Fruit fly (Drosophila melanogaster) whole organism, prepupa: ENCODE measurements around the gene CG33270.
A peak's percentile ranks its signal among the peaks of the same experiment; 100 is the strongest.

ENCODE experiments used
- CG10631 ChIP-seq: fragments of 200-800 bp; sonication (Bioruptor generic); optimal IDR thresholded peaks from 2 replicates; lab custom pipeline; 2016; ENCODE audit warnings: missing biosample characterization, missing genetic modification characterization
- CG10669 ChIP-seq: fragments of 200-800 bp; sonication (Bioruptor generic); optimal IDR thresholded peaks from 3 replicates; lab custom pipeline; 2018; ENCODE audit warnings: missing biosample characterization, mild to moderate bottlenecking, missing genetic modification characterization, moderate library complexity
- CG11762 ChIP-seq: fragments of 200-800 bp; sonication (Bioruptor generic); optimal IDR thresholded peaks from 3 replicates; lab custom pipeline; 2016; ENCODE audit warnings: missing biosample characterization, missing genetic modification characterization; ENCODE audit not compliant: insufficient read depth
- CG11902 ChIP-seq: fragments of 200-800 bp; sonication (Bioruptor generic); optimal IDR thresholded peaks from 3 replicates; lab custom pipeline; 2016; ENCODE audit warnings: missing biosample characterization, missing genetic modification characterization
- CG16779 ChIP-seq: fragments of 200-800 bp; sonication (Bioruptor generic); optimal IDR thresholded peaks from 3 replicates; lab custom pipeline; 2017; ENCODE audit warnings: missing biosample characterization, mild to moderate bottlenecking, missing genetic modification characterization
- CG3032 ChIP-seq: fragments of 200-800 bp; optimal IDR thresholded peaks from 2 replicates; lab custom pipeline; 2019; ENCODE audit warnings: missing biosample characterization, mild to moderate bottlenecking, missing genetic modification characterization, moderate library complexity
- CG31627 ChIP-seq: fragments of 200-800 bp; sonication (Bioruptor generic); optimal IDR thresholded peaks from 3 replicates; lab custom pipeline; 2016; ENCODE audit warnings: missing biosample characterization, missing genetic modification characterization
- CG32006 ChIP-seq: fragments of 200-800 bp; sonication (Bioruptor generic); optimal IDR thresholded peaks from 3 replicates; lab custom pipeline; 2017; ENCODE audit warnings: missing biosample characterization, mild to moderate bottlenecking, missing genetic modification characterization
- CG34406 ChIP-seq: fragments of 200-800 bp; sonication (Bioruptor generic); optimal IDR thresholded peaks from 3 replicates; lab custom pipeline; 2016; ENCODE audit warnings: missing biosample characterization, missing genetic modification characterization
- CG3919 ChIP-seq: fragments of 200-800 bp; sonication (Bioruptor generic); optimal IDR thresholded peaks from 3 replicates; lab custom pipeline; 2016; ENCODE audit warnings: missing biosample characterization, missing genetic modification characterization
- CG4318 ChIP-seq: fragments of 200-800 bp; sonication (Bioruptor generic); optimal IDR thresholded peaks from 3 replicates; lab custom pipeline; 2017; ENCODE audit warnings: missing biosample characterization, mild to moderate bottlenecking, missing genetic modification characterization
- CG6163 ChIP-seq: fragments of 200-800 bp; sonication (Bioruptor generic); IDR thresholded peaks from 3 replicates; pipeline ENCODE4 v1.3.6; 2022; ENCODE audit warnings: missing biosample characterization, missing genetic modification characterization
- CG6792 ChIP-seq: fragments of 200-800 bp; sonication (Bioruptor generic); optimal IDR thresholded peaks from 3 replicates; lab custom pipeline; 2016; ENCODE audit warnings: missing biosample characterization, missing genetic modification characterization
- CG6854 ChIP-seq: fragments of 200-800 bp; sonication (Bioruptor generic); optimal IDR thresholded peaks from 2 replicates; lab custom pipeline; 2017; ENCODE audit warnings: missing biosample characterization, mild to moderate bottlenecking, missing genetic modification characterization
- CG7368 ChIP-seq: fragments of 200-800 bp; sonication (Bioruptor generic); optimal IDR thresholded peaks from 3 replicates; lab custom pipeline; 2016; ENCODE audit warnings: missing biosample characterization, missing genetic modification characterization
- CG8119 ChIP-seq: fragments of 200-800 bp; sonication (Bioruptor generic); IDR thresholded peaks from 3 replicates; pipeline ENCODE4 v1.3.6; 2022; ENCODE audit warnings: missing biosample characterization, missing genetic modification characterization
- CG8319 ChIP-seq: fragments of 200-800 bp; sonication (Bioruptor generic); optimal IDR thresholded peaks from 3 replicates; lab custom pipeline; 2016; ENCODE audit warnings: missing biosample characterization, missing genetic modification characterization
- CG8632 ChIP-seq: fragments of 200-800 bp; sonication (Bioruptor generic); optimal IDR thresholded peaks from 3 replicates; lab custom pipeline; 2016; ENCODE audit warnings: missing biosample characterization, missing genetic modification characterization
- CG9139 ChIP-seq: fragments of 200-800 bp; sonication (Bioruptor generic); optimal IDR thresholded peaks from 3 replicates; lab custom pipeline; 2017; ENCODE audit warnings: missing biosample characterization, mild to moderate bottlenecking, missing genetic modification characterization
- Eip75B ChIP-seq: fragments of 200-800 bp; sonication (Bioruptor generic); optimal IDR thresholded peaks from 3 replicates; lab custom pipeline; 2016; ENCODE audit warnings: missing biosample characterization, missing genetic modification characterization
- Eip93F ChIP-seq: fragments of 200-800 bp; sonication (Bioruptor generic); optimal IDR thresholded peaks from 2 replicates; lab custom pipeline; 2016; ENCODE audit warnings: missing biosample characterization, mild to moderate bottlenecking, missing genetic modification characterization
- Ets21C ChIP-seq: fragments of 200-800 bp; sonication (Bioruptor generic); optimal IDR thresholded peaks from 3 replicates; lab custom pipeline; 2016; ENCODE audit warnings: missing biosample characterization, missing genetic modification characterization
- Ets96B ChIP-seq: fragments of 200-800 bp; optimal IDR thresholded peaks from 2 replicates; lab custom pipeline; 2019; ENCODE audit warnings: missing biosample characterization, mild to moderate bottlenecking, missing genetic modification characterization, moderate library complexity
- Hr4 ChIP-seq: fragments of 200-800 bp; sonication (Bioruptor generic); optimal IDR thresholded peaks from 3 replicates; lab custom pipeline; 2016; ENCODE audit warnings: missing biosample characterization, missing genetic modification characterization
- Lpt ChIP-seq: fragments of 200-800 bp; sonication (Bioruptor generic); optimal IDR thresholded peaks from 3 replicates; lab custom pipeline; 2016; ENCODE audit warnings: missing biosample characterization, missing genetic modification characterization
- Smox ChIP-seq: fragments of 200-800 bp; sonication (Bioruptor generic); optimal IDR thresholded peaks from 3 replicates; lab custom pipeline; 2016; ENCODE audit warnings: missing biosample characterization, missing genetic modification characterization
- Sox102F ChIP-seq: fragments of 200-800 bp; sonication (Bioruptor generic); optimal IDR thresholded peaks from 2 replicates; lab custom pipeline; 2016; ENCODE audit warnings: missing biosample characterization, mild to moderate bottlenecking, missing genetic modification characterization
- Sox14 ChIP-seq: fragments of 200-800 bp; sonication (Bioruptor generic); optimal IDR thresholded peaks from 3 replicates; lab custom pipeline; 2016; ENCODE audit warnings: missing biosample characterization, missing genetic modification characterization
- Sox15 ChIP-seq: fragments of 200-800 bp; sonication (Bioruptor generic); optimal IDR thresholded peaks from 3 replicates; lab custom pipeline; 2016; ENCODE audit warnings: missing biosample characterization, missing genetic modification characterization
- achi ChIP-seq: fragments of 200-800 bp; sonication (Bioruptor generic); optimal IDR thresholded peaks from 3 replicates; lab custom pipeline; 2016; ENCODE audit warnings: missing biosample characterization, missing genetic modification characterization
- acj6 ChIP-seq: fragments of 200-800 bp; sonication (Bioruptor generic); optimal IDR thresholded peaks from 3 replicates; lab custom pipeline; 2016; ENCODE audit warnings: missing biosample characterization, missing genetic modification characterization
- cyc ChIP-seq: fragments of 200-800 bp; sonication (Bioruptor generic); optimal IDR thresholded peaks from 3 replicates; lab custom pipeline; 2016; ENCODE audit warnings: missing biosample characterization, missing genetic modification characterization
- dsx ChIP-seq: fragments of 200-800 bp; optimal IDR thresholded peaks from 3 replicates; lab custom pipeline; 2019; ENCODE audit warnings: missing biosample characterization, mild to moderate bottlenecking, missing genetic modification characterization, moderate library complexity; ENCODE audit not compliant: poor library complexity, severe bottlenecking
- eg ChIP-seq: fragments of 200-800 bp; sonication (Bioruptor generic); IDR thresholded peaks from 3 replicates; pipeline ENCODE4 v1.3.6; 2022; ENCODE audit warnings: missing biosample characterization, missing genetic modification characterization
- esn ChIP-seq: fragments of 200-800 bp; sonication (Bioruptor generic); optimal IDR thresholded peaks from 2 replicates; lab custom pipeline; 2016; ENCODE audit warnings: missing biosample characterization, mild to moderate bottlenecking, missing genetic modification characterization, moderate library complexity
- fd85E ChIP-seq: fragments of 200-800 bp; sonication (Bioruptor generic); optimal IDR thresholded peaks from 3 replicates; lab custom pipeline; 2016; ENCODE audit warnings: missing biosample characterization, missing genetic modification characterization
- fkh ChIP-seq: fragments of 200-800 bp; sonication (Bioruptor generic); optimal IDR thresholded peaks from 3 replicates; lab custom pipeline; 2017; ENCODE audit warnings: missing biosample characterization, mild to moderate bottlenecking, missing genetic modification characterization, moderate library complexity
- lz ChIP-seq: fragments of 200-800 bp; sonication (Bioruptor generic); optimal IDR thresholded peaks from 3 replicates; lab custom pipeline; 2016; ENCODE audit warnings: missing biosample characterization, missing genetic modification characterization
- net ChIP-seq: fragments of 200-800 bp; sonication (Bioruptor generic); optimal IDR thresholded peaks from 3 replicates; lab custom pipeline; 2016; ENCODE audit warnings: missing biosample characterization, missing genetic modification characterization
- salr ChIP-seq, 2 experiments: fragments of 200-800 bp; sonication (Bioruptor generic); optimal IDR thresholded peaks; 3 replicates each; lab custom pipeline; 2016 to 2018; ENCODE audit warnings: missing biosample characterization in 2 of 2, missing genetic modification characterization in 2 of 2, mild to moderate bottlenecking in 1 of 2
- spab ChIP-seq: fragments of 200-800 bp; sonication (Bioruptor generic); optimal IDR thresholded peaks from 2 replicates; lab custom pipeline; 2017; ENCODE audit warnings: missing biosample characterization, mild to moderate bottlenecking, missing genetic modification characterization, missing genetic modification reagents
- svp ChIP-seq: fragments of 200-800 bp; sonication (Bioruptor generic); peaks from one replicate; lab custom pipeline; 2016; ENCODE audit warnings: missing biosample characterization, missing genetic modification characterization
- topi ChIP-seq: fragments of 200-800 bp; sonication (Bioruptor generic); optimal IDR thresholded peaks from 3 replicates; lab custom pipeline; 2016; ENCODE audit warnings: missing biosample characterization, missing genetic modification characterization

CG33270 gene

dm6 chr3L:11625634-11626175 lies 47.3 kb upstream of the CG33270 start, which contains the start of gene CG6083:
Gene CG6083 (minus strand): TSS chr3L:11626125.
- TF ChIP-seq CG8632 (GFP tag; lab: Kevin White, UChicago) (no peak), achi (GFP tag; lab: Kevin White, UChicago) (no peak), CG6854 (no peak), cyc (GFP tag; lab: Kevin White, UChicago) (no peak), Sox15 (no peak), Smox (GFP tag; lab: Kevin White, UChicago) (no peak), esn (GFP tag; lab: Kevin White, UChicago) (no peak), CG4318 (GFP tag; lab: Kevin White, UChicago) (no peak), lz (GFP tag; lab: Kevin White, UChicago) (no peak), salr (GFP tag; optimal IDR thresholded peaks at IDR 0.05; lab: Kevin White, UChicago) (no peak), CG7368 (GFP tag; lab: Kevin White, UChicago) (no peak), CG11902 (GFP tag; lab: Kevin White, UChicago) (no peak), CG6163 (no peak), acj6 (GFP tag; lab: Kevin White, UChicago) (no peak), spab (GFP tag; lab: Kevin White, UChicago) (no peak), svp (no peak), Hr4 (GFP tag; lab: Kevin White, UChicago) (no peak), Sox102F (no peak), CG11762 (GFP tag; lab: Kevin White, UChicago) (no peak)
- TF ChIP-seq, all 60 proteins: peak for 0

- TF ChIP-seq CG11902 (GFP tag; lab: Kevin White, UChicago) (no peak), esn (GFP tag; lab: Kevin White, UChicago) (no peak), fd85E (GFP tag; lab: Kevin White, UChicago) (no peak), lz (GFP tag; lab: Kevin White, UChicago) (no peak), achi (GFP tag; lab: Kevin White, UChicago) (no peak), dsx (no peak), Smox (GFP tag; lab: Kevin White, UChicago) (no peak), topi (GFP tag; lab: Kevin White, UChicago) (no peak), spab (GFP tag; lab: Kevin White, UChicago) (no peak), Sox14 (no peak), CG6792 (no peak), Ets21C (GFP tag; lab: Kevin White, UChicago) (no peak), CG3919 (no peak), Lpt (GFP tag; lab: Kevin White, UChicago) (no peak), CG4318 (GFP tag; lab: Kevin White, UChicago) (no peak), Hr4 (GFP tag; lab: Kevin White, UChicago) (no peak)
- TF ChIP-seq, all 60 proteins: peak for 0
Observed at dm6 chr3L:11624281-11624680, 45.9 kb upstream of the CG33270 start, which contains the start of gene Akr1B. Gene Akr1B (minus strand): TSS chr3L:11624381.

DNA sequence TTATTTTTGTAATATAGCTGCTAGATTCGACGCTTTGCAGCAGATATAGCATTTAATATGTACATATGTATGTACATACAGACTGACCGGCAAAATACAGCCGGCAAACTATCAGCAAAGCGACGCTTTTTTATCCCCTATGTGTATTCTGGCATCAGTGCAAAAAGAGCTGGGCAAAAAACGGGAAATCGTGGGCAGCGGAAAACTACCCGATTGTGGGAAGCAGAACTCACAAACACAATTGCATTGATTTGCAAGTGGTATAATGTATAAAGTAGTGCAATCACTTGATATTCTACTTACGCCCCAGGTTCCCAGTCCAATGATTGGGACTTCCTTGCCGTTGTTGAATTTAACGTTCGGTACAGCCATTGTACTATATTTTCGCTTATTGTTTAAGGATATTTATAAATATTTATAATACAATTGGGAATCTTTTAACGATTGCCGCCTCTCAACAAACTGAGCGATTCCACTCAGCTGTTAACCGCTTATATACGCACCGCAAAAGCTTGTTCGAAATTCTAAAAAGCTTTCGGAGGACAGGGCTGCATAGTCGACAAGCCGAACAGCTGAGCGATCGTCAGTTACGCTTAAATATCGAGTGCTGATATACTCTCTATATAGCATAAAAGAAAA lies 44.9 kb upstream of the CG33270 start:
- TF ChIP-seq CG8632 (GFP tag; lab: Kevin White, UChicago) = no peak
- TF ChIP-seq Sox14 = no peak
- TF ChIP-seq esn (GFP tag; lab: Kevin White, UChicago) = peak; percentile 25
- peak; percentile 4 for TF ChIP-seq CG16779 (tag; lab: Kevin White, UChicago)
- TF ChIP-seq CG4318 (GFP tag; lab: Kevin White, UChicago) = no peak
- TF ChIP-seq svp = peak; percentile 50
- no peak for TF ChIP-seq lz (GFP tag; lab: Kevin White, UChicago)
- TF ChIP-seq CG9139 = peak; percentile 18
- TF ChIP-seq Eip75B (GFP tag; lab: Kevin White, UChicago) = no peak
- no peak for TF ChIP-seq eg (GFP tag; lab: Robert Waterston, UW)
- TF ChIP-seq Sox102F = no peak
- no peak for TF ChIP-seq CG3032
- TF ChIP-seq CG10631 = no peak
- TF ChIP-seq fkh = no peak
- TF ChIP-seq CG6163 = no peak
- TF ChIP-seq CG8319 (GFP tag; lab: Kevin White, UChicago) = no peak
- TF ChIP-seq net (GFP tag; lab: Kevin White, UChicago) = peak; percentile 7
- TF ChIP-seq topi (GFP tag; lab: Kevin White, UChicago) = peak; percentile 12
- TF ChIP-seq Ets96B (tag; lab: Kevin White, UChicago) = no peak
- no peak; the same call in 2 of the 3 replicates for TF ChIP-seq CG8119
- peak; percentile 64 for TF ChIP-seq Eip93F (GFP tag; lab: Kevin White, UChicago)
- no peak for TF ChIP-seq CG34406 (GFP tag; lab: Kevin White, UChicago)
- no peak for TF ChIP-seq CG11902 (GFP tag; lab: Kevin White, UChicago)
- TF ChIP-seq CG11762 (GFP tag; lab: Kevin White, UChicago) = no peak
- TF ChIP-seq Hr4 (GFP tag; lab: Kevin White, UChicago) = no peak
- TF ChIP-seq CG10669 = peak; percentile 5
- no peak for TF ChIP-seq CG32006 (GFP tag; lab: Kevin White, UChicago)
- no peak for TF ChIP-seq acj6 (GFP tag; lab: Kevin White, UChicago)
- TF ChIP-seq CG7368 (GFP tag; lab: Kevin White, UChicago) = no peak
- TF ChIP-seq cyc (GFP tag; lab: Kevin White, UChicago) = no peak
- no peak for TF ChIP-seq CG31627 (GFP tag; lab: Kevin White, UChicago)
- TF ChIP-seq salr (GFP tag; optimal IDR thresholded peaks at IDR 0.05; lab: Kevin White, UChicago) = no peak
